Worm (Caenorhabditis elegans): ENCODE measurements around the gene gcy-18.

The gcy-18 gene

DNA sequence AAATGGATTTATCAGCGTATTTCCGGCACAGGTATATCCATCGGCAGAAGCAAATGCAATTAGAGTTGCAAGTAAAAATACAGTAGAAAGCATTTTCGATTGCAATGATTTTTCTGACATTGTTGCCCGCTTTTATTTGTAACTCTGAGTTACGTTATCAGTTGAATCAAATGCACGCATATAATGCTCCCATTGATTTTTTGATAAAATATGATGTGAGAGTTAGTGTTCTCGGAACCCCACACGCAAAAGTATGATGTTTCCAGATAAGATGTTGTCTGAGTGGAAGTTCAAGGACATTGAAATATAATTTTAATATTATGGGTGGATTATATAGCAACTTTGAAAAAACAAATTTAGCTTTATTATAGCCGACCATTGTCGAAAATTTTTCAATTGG, 52.1 kb downstream of the gcy-18 start, which contains the start of gene K08D8.5:
Gene K08D8.5, minus strand, starts transcription at position 140 of the 400 bp plus-strand sequence.
- TF ChIP-seq ceh-13 (GFP tag; optimal IDR thresholded peaks at IDR 0.05) (no peak), hmg-4 (GFP tag; optimal IDR thresholded peaks at IDR 0.05) (no peak), sea-1 (GFP tag; conservative IDR thresholded peaks at IDR 0.05) (no peak), hnd-1 (tag; optimal IDR thresholded peaks at IDR 0.05) (no peak), aly-1 (tag; optimal IDR thresholded peaks at IDR 0.05) (no peak), F13C5.2 (tag; optimal IDR thresholded peaks at IDR 0.05) (no peak), pes-1 (GFP tag; IDR thresholded peaks at IDR 0.05) (no peak), ama-1 (optimal IDR thresholded peaks at IDR 0.05) (no peak), tbx-11 (GFP tag; IDR thresholded peaks at IDR 0.05) (no peak), tra-4 (tag; optimal IDR thresholded peaks at IDR 0.05) (no peak), B0310.2 (tag; optimal IDR thresholded peaks at IDR 0.05) (no peak), flt-1 (GFP tag; IDR thresholded peaks at IDR 0.05) (no peak), scrt-1 (GFP tag; IDR thresholded peaks at IDR 0.05) (no peak), tbx-37 (GFP tag; conservative IDR thresholded peaks at IDR 0.05) (no peak), ets-7 (tag; optimal IDR thresholded peaks at IDR 0.05) (no peak)

ce11 chrIV:12914532-12915019, 54.7 kb downstream of the gcy-18 start, which contains the start of gene irg-6:
TSS of gene irg-6 (minus strand) at chrIV:12914969.
- no peak for TF ChIP-seq F13C5.2 (tag; optimal IDR thresholded peaks at IDR 0.05)
- no peak for TF ChIP-seq sea-1 (GFP tag; conservative IDR thresholded peaks at IDR 0.05)

DNA sequence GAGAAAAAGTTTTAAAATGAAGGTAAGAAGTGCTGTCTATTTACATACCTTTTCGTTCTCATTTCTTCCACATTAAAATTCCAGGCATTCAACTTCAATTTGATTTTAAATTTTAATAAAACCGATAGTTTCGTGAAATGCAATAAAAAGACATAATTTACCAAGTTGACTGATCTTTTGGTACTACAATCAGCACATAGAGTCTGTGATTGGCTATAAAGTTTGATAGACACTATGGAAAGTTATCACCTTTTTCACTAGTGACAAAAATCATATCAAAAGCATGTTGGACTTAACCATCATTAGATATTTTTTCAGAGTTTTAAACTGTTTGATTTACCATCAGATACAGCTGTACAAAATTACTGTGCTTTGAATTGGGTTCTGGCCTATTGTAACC, 55.6 kb downstream of the gcy-18 start, which contains the start of gene srz-15:
Gene srz-15, plus strand, starts transcription at position 301 of the 400 bp plus-strand sequence.
- TF ChIP-seq ama-1 (optimal IDR thresholded peaks at IDR 0.05) (no peak), hnd-1 (tag; optimal IDR thresholded peaks at IDR 0.05) (no peak), flt-1 (GFP tag; IDR thresholded peaks at IDR 0.05) (no peak), F13C5.2 (tag; optimal IDR thresholded peaks at IDR 0.05) (no peak), tbx-11 (GFP tag; IDR thresholded peaks at IDR 0.05) (no peak), B0310.2 (tag; optimal IDR thresholded peaks at IDR 0.05) (no peak), scrt-1 (GFP tag; IDR thresholded peaks at IDR 0.05) (no peak), ceh-13 (GFP tag; optimal IDR thresholded peaks at IDR 0.05) (no peak), ets-7 (tag; optimal IDR thresholded peaks at IDR 0.05) (no peak), sea-1 (GFP tag; conservative IDR thresholded peaks at IDR 0.05) (no peak), tbx-37 (GFP tag; conservative IDR thresholded peaks at IDR 0.05) (no peak), hmbx-1 (tag; optimal IDR thresholded peaks at IDR 0.05) (no peak), hmg-4 (GFP tag; optimal IDR thresholded peaks at IDR 0.05) (no peak), ceh-36 (tag; optimal IDR thresholded peaks at IDR 0.05) (no peak), aly-1 (tag; optimal IDR thresholded peaks at IDR 0.05) (no peak), pes-1 (GFP tag; IDR thresholded peaks at IDR 0.05) (no peak), tra-4 (tag; optimal IDR thresholded peaks at IDR 0.05) (no peak)
